Fruit fly (Drosophila melanogaster) whole organism, embryonic: ENCODE measurements around the gene CG9133.

Experiments used
- CG10147 ChIP-seq: fragments of 200-800 bp; sonication (Bioruptor generic); optimal IDR thresholded peaks from 2 replicates; lab custom pipeline; 2019; ENCODE audit warnings: missing biosample characterization, mild to moderate bottlenecking, missing genetic modification characterization, moderate library complexity
- CG13624 ChIP-seq: fragments of 200-800 bp; sonication (Bioruptor generic); optimal IDR thresholded peaks from 2 replicates; lab custom pipeline; 2016; ENCODE audit warnings: missing biosample characterization, missing genetic modification characterization
- CG15011 ChIP-seq: fragments of 200-800 bp; sonication (Bioruptor generic); optimal IDR thresholded peaks from 3 replicates; lab custom pipeline; 2018; ENCODE audit warnings: missing biosample characterization, mild to moderate bottlenecking, missing genetic modification characterization
- CG15073 ChIP-seq: fragments of 200-800 bp; sonication (Bioruptor generic); optimal IDR thresholded peaks from 2 replicates; lab custom pipeline; 2016; ENCODE audit warnings: missing biosample characterization, missing genetic modification characterization
- CG17361 ChIP-seq: fragments of 200-800 bp; sonication (Bioruptor generic); IDR thresholded peaks from 3 replicates; pipeline ENCODE4 v1.3.6; 2022; ENCODE audit warnings: missing biosample characterization, missing genetic modification characterization
- CG18262 ChIP-seq: fragments of 200-800 bp; optimal IDR thresholded peaks from 3 replicates; lab custom pipeline; 2019; ENCODE audit warnings: missing biosample characterization, mild to moderate bottlenecking, missing genetic modification characterization, moderate library complexity
- CG18764 ChIP-seq: fragments of 200-800 bp; sonication (Bioruptor generic); optimal IDR thresholded peaks from 3 replicates; lab custom pipeline; 2016; ENCODE audit warnings: missing biosample characterization, missing genetic modification characterization
- CG33213 ChIP-seq: fragments of 200-800 bp; sonication (Bioruptor generic); optimal IDR thresholded peaks from 3 replicates; lab custom pipeline; 2016; ENCODE audit warnings: missing biosample characterization, missing genetic modification characterization
- CG3838 ChIP-seq: fragments of 200-800 bp; sonication (Bioruptor generic); optimal IDR thresholded peaks from 3 replicates; lab custom pipeline; 2016; ENCODE audit warnings: missing biosample characterization, missing genetic modification characterization
- CG3995 ChIP-seq: fragments of 200-800 bp; sonication (Bioruptor generic); optimal IDR thresholded peaks from 3 replicates; lab custom pipeline; 2016; ENCODE audit warnings: missing biosample characterization, missing genetic modification characterization
- CG4328 ChIP-seq: fragments of 200-800 bp; sonication (Bioruptor generic); optimal IDR thresholded peaks from 3 replicates; lab custom pipeline; 2017; ENCODE audit warnings: missing biosample characterization, missing genetic modification reagents, missing genetic modification characterization
- CG6765 ChIP-seq: fragments of 200-800 bp; sonication (Bioruptor generic); optimal IDR thresholded peaks from 3 replicates; lab custom pipeline; 2017; ENCODE audit warnings: missing biosample characterization, mild to moderate bottlenecking, missing genetic modification characterization
- CG6813 ChIP-seq: fragments of 200-800 bp; sonication (Bioruptor generic); optimal IDR thresholded peaks from 2 replicates; lab custom pipeline; 2017; ENCODE audit warnings: missing biosample characterization, missing genetic modification characterization, mild to moderate bottlenecking, moderate library complexity, missing genetic modification reagents
- CG8089 ChIP-seq: fragments of 200-800 bp; sonication (Bioruptor generic); optimal IDR thresholded peaks from 3 replicates; lab custom pipeline; 2016; ENCODE audit warnings: missing biosample characterization, missing genetic modification characterization
- CG8388 ChIP-seq: fragments of 200-800 bp; sonication (Bioruptor generic); optimal IDR thresholded peaks from 2 replicates; lab custom pipeline; 2019; ENCODE audit warnings: missing biosample characterization, mild to moderate bottlenecking, missing genetic modification characterization, moderate library complexity
- CG9727 ChIP-seq: fragments of 200-800 bp; sonication (Bioruptor generic); optimal IDR thresholded peaks from 3 replicates; lab custom pipeline; 2017; ENCODE audit warnings: missing biosample characterization, mild to moderate bottlenecking, missing genetic modification characterization
- CG9797 ChIP-seq: fragments of 200-800 bp; sonication (Bioruptor generic); optimal IDR thresholded peaks from 3 replicates; lab custom pipeline; 2018; ENCODE audit warnings: missing biosample characterization, mild to moderate bottlenecking, missing genetic modification characterization
- CG9932 ChIP-seq: fragments of 200-800 bp; sonication (Bioruptor generic); IDR thresholded peaks from 2 replicates; pipeline ENCODE4 v1.3.6; 2022; ENCODE audit warnings: missing biosample characterization, missing genetic modification characterization
- Dip2 ChIP-seq: fragments of 200-800 bp; sonication (Bioruptor generic); IDR thresholded peaks from 2 replicates; pipeline ENCODE4 v1.3.6; 2022; ENCODE audit warnings: missing biosample characterization, missing genetic modification characterization
- Dll ChIP-seq: fragments of 200-800 bp; sonication (Bioruptor generic); IDR thresholded peaks from 4 replicates; pipeline ENCODE4 v1.3.6; 2022; ENCODE audit warnings: missing biosample characterization, missing genetic modification characterization; ENCODE audit not compliant: partially characterized antibody
- Drgx ChIP-seq: fragments of 200-800 bp; sonication (Bioruptor generic); IDR thresholded peaks from 2 replicates; pipeline ENCODE4 v1.3.6; 2022; ENCODE audit warnings: missing biosample characterization, missing genetic modification characterization
- ERR ChIP-seq: fragments of 200-800 bp; sonication (Bioruptor generic); optimal IDR thresholded peaks from 2 replicates; lab custom pipeline; 2016; ENCODE audit warnings: missing biosample characterization, missing genetic modification characterization
- Ets65A ChIP-seq: fragments of 200-800 bp; sonication (Bioruptor generic); peaks from one replicate; lab custom pipeline; 2016; ENCODE audit warnings: missing biosample characterization, missing genetic modification characterization
- HHEX ChIP-seq: fragments of 200-800 bp; sonication (Bioruptor generic); optimal IDR thresholded peaks from 3 replicates; lab custom pipeline; 2017; ENCODE audit warnings: missing biosample characterization, mild to moderate bottlenecking, missing genetic modification characterization, missing genetic modification reagents
- HLH54F ChIP-seq: fragments of 200-800 bp; sonication (Bioruptor generic); optimal IDR thresholded peaks from 3 replicates; lab custom pipeline; 2016; ENCODE audit warnings: missing biosample characterization, missing genetic modification characterization
- Hey ChIP-seq: fragments of 200-800 bp; sonication (Bioruptor generic); optimal IDR thresholded peaks from 3 replicates; lab custom pipeline; 2018; ENCODE audit warnings: missing biosample characterization, mild to moderate bottlenecking, missing genetic modification characterization
- Max ChIP-seq: fragments of 200-800 bp; sonication (Bioruptor generic); optimal IDR thresholded peaks from 2 replicates; lab custom pipeline; 2016; ENCODE audit warnings: missing biosample characterization, mild to moderate bottlenecking, missing genetic modification characterization
- Nf-YA ChIP-seq: fragments of 200-800 bp; sonication (Bioruptor generic); IDR thresholded peaks from 2 replicates; pipeline ENCODE4 v1.3.6; 2022; ENCODE audit warnings: missing biosample characterization, missing genetic modification characterization
- Oaz ChIP-seq: fragments of 200-800 bp; sonication (Bioruptor generic); IDR thresholded peaks from 2 replicates; pipeline ENCODE4 v1.3.6; 2022; ENCODE audit warnings: missing biosample characterization, missing genetic modification characterization
- Sin3A ChIP-seq: fragments of >200 bp; optimal IDR thresholded peaks from 2 replicates; lab custom pipeline; 2018
- Spps ChIP-seq: fragments of 200-800 bp; sonication (Bioruptor generic); optimal IDR thresholded peaks from 2 replicates; lab custom pipeline; 2018; ENCODE audit warnings: missing biosample characterization, mild to moderate bottlenecking, missing genetic modification characterization
- Sry-δ ChIP-seq: fragments of 200-800 bp; sonication (Bioruptor generic); optimal IDR thresholded peaks from 2 replicates; lab custom pipeline; 2016; ENCODE audit warnings: missing biosample characterization, missing genetic modification characterization
- Ssrp ChIP-seq: fragments of 200-800 bp; sonication (Bioruptor generic); optimal IDR thresholded peaks from 2 replicates; lab custom pipeline; 2018; ENCODE audit warnings: missing biosample characterization, mild to moderate bottlenecking, missing genetic modification characterization, moderate library complexity
- cato ChIP-seq: fragments of 200-800 bp; sonication (Bioruptor generic); optimal IDR thresholded peaks from 2 replicates; lab custom pipeline; 2016; ENCODE audit warnings: missing biosample characterization, missing genetic modification characterization, borderline replicate concordance
- crc ChIP-seq: fragments of 200-800 bp; sonication (Bioruptor generic); optimal IDR thresholded peaks from 2 replicates; lab custom pipeline; 2016; ENCODE audit warnings: missing biosample characterization, missing genetic modification characterization
- da ChIP-seq: fragments of 200-800 bp; sonication (Bioruptor generic); optimal IDR thresholded peaks from 2 replicates; lab custom pipeline; 2016; ENCODE audit warnings: missing biosample characterization, missing genetic modification characterization
- disco-r ChIP-seq: fragments of 200-800 bp; sonication (Bioruptor generic); optimal IDR thresholded peaks from 2 replicates; lab custom pipeline; 2016; ENCODE audit warnings: missing biosample characterization, missing genetic modification characterization
- gro ChIP-seq: fragments of 200-800 bp; sonication (Bioruptor generic); optimal IDR thresholded peaks from 2 replicates; lab custom pipeline; 2016; ENCODE audit warnings: missing biosample characterization, missing genetic modification characterization
- insv ChIP-seq, 2 experiments: fragments of 200-800 bp; sonication (Bioruptor generic); optimal IDR thresholded peaks; 3 replicates each; lab custom pipeline; 2016 to 2018; ENCODE audit warnings: missing biosample characterization in 2 of 2, missing genetic modification characterization in 2 of 2
- kay ChIP-seq: fragments of 200-800 bp; sonication (Bioruptor generic); optimal IDR thresholded peaks from 2 replicates; lab custom pipeline; 2016; ENCODE audit warnings: missing biosample characterization, missing genetic modification characterization
- knrl ChIP-seq: fragments of 200-800 bp; sonication (Bioruptor generic); IDR thresholded peaks from 3 replicates; pipeline ENCODE4 v1.3.6; 2022; ENCODE audit warnings: missing biosample characterization, missing genetic modification characterization; ENCODE audit not compliant: partially characterized antibody
- pnt ChIP-seq: fragments of 200-800 bp; sonication (Bioruptor generic); optimal IDR thresholded peaks from 3 replicates; lab custom pipeline; 2016; ENCODE audit warnings: missing biosample characterization, missing genetic modification characterization
- ranshi ChIP-seq: fragments of 200-800 bp; sonication (Bioruptor generic); IDR thresholded peaks from 2 replicates; pipeline ENCODE4 v1.3.6; 2022; ENCODE audit warnings: missing biosample characterization, missing genetic modification characterization
- scrt ChIP-seq: fragments of 200-800 bp; sonication (Bioruptor generic); optimal IDR thresholded peaks from 2 replicates; lab custom pipeline; 2018; ENCODE audit warnings: missing biosample characterization, mild to moderate bottlenecking, missing genetic modification characterization, moderate library complexity
- sens ChIP-seq: fragments of 200-800 bp; sonication (Bioruptor generic); peaks from one replicate; lab custom pipeline; 2016; ENCODE audit warnings: missing biosample characterization, missing genetic modification characterization
- slp2 ChIP-seq: fragments of 200-800 bp; sonication (Bioruptor generic); optimal IDR thresholded peaks from 2 replicates; lab custom pipeline; 2016; ENCODE audit warnings: missing biosample characterization, missing genetic modification characterization
- trem ChIP-seq: fragments of 200-800 bp; optimal IDR thresholded peaks from 3 replicates; lab custom pipeline; 2019; ENCODE audit warnings: missing biosample characterization, mild to moderate bottlenecking, missing genetic modification characterization, moderate library complexity
- trh ChIP-seq: fragments of 200-800 bp; sonication (Bioruptor generic); optimal IDR thresholded peaks from 2 replicates; lab custom pipeline; 2016; ENCODE audit warnings: missing biosample characterization, missing genetic modification characterization
- tx ChIP-seq: fragments of 200-800 bp; sonication (Bioruptor generic); optimal IDR thresholded peaks from 2 replicates; lab custom pipeline; 2016; ENCODE audit warnings: missing biosample characterization, missing genetic modification characterization
- unc-4 ChIP-seq: fragments of 200-800 bp; sonication (Bioruptor generic); IDR thresholded peaks from 2 replicates; pipeline ENCODE4 v1.3.6; 2022; ENCODE audit warnings: missing biosample characterization, missing genetic modification characterization; ENCODE audit not compliant: partially characterized antibody
- yki ChIP-seq: fragments of >200 bp; optimal IDR thresholded peaks from 3 replicates; lab custom pipeline; 2018

CG9133 gene

DNA sequence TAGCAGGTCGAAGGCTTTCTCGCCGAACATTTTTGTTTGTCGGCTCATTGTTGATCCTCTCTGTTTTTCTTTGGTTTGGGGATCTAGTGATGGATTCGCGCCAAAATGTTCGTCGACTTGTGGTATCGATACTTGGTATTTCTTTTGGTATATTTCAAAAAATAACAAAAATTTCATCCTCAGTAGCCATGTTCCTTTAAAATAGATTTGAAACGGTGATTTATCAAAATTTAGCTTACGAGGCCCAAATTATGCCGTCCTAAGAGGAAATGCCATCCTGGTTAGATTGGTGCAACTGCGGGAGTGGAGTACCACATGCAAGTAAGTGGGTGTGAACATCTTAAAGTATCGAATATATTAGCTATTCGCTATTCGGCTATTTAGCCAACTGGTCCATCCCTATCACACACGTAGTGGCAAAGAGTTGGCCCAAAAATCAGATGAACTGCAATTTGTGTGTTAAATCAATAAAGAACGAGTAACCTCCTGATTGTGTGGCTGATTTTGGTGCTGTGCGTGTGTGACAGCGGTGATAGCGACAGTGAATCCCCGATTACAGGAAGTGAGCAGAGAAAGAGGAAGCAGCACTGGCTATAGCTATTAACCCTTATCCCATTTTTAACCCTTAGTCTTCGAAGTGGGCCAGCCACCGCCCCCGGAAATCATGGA, 4.1 kb upstream of the CG9133 start, which contains the start of the genes Psf1 and Sac1 (continued):
- TF ChIP-seq Oaz: no peak
- TF ChIP-seq CG4328 (GFP tag; lab: Kevin White, UChicago): no peak
- TF ChIP-seq CG15011 (GFP tag; lab: Kevin White, UChicago): no peak
- peak; percentile 45 for TF ChIP-seq CG10147 (GFP tag; lab: Kevin White, UChicago)
- TF ChIP-seq unc-4 (GFP tag; lab: Robert Waterston, UW): peak; percentile 89
- peak; percentile 75 for TF ChIP-seq CG17361 (GFP tag; lab: Robert Waterston, UW)
- no peak for TF ChIP-seq Dip2 (GFP tag; lab: Robert Waterston, UW)
- peak; percentile 40 for TF ChIP-seq CG18764 (GFP tag; lab: Kevin White, UChicago)
- TF ChIP-seq trh (GFP tag; lab: Kevin White, UChicago): no peak
- TF ChIP-seq CG6765 (GFP tag; lab: Kevin White, UChicago): no peak
- no peak for TF ChIP-seq disco-r (GFP tag; lab: Kevin White, UChicago)
- peak; percentile 87 for TF ChIP-seq sens
- TF ChIP-seq CG3838 (GFP tag; lab: Kevin White, UChicago): no peak
- peak; percentile 46 for TF ChIP-seq CG9727
- TF ChIP-seq cato: peak; percentile 14
- peak; percentile 73 for TF ChIP-seq CG13624 (GFP tag; lab: Kevin White, UChicago)
- peak; percentile 7 for TF ChIP-seq crc (GFP tag; lab: Kevin White, UChicago)
- peak; percentile 48 for TF ChIP-seq CG18262 (tag; lab: Kevin White, UChicago)
- TF ChIP-seq scrt (GFP tag; lab: Kevin White, UChicago): no peak
- TF ChIP-seq CG33213 (GFP tag; lab: Kevin White, UChicago): peak; percentile 39
- TF ChIP-seq CG8388: peak; percentile 4
- peak; percentile 99 for TF ChIP-seq Sin3A
- no peak for TF ChIP-seq gro (GFP tag; lab: Kevin White, UChicago)
- TF ChIP-seq yki: no peak
- TF ChIP-seq kay (GFP tag; lab: Kevin White, UChicago): no peak
- TF ChIP-seq Drgx (GFP tag; lab: Robert Waterston, UW): no peak
- peak; percentile 98 for TF ChIP-seq Sry-δ (GFP tag; lab: Kevin White, UChicago)
- peak; percentile 93 for TF ChIP-seq knrl
- peak; percentile 68; the same call in 1 of the 2 replicates for TF ChIP-seq CG9932 (GFP tag; lab: Robert Waterston, UW)
- no peak for TF ChIP-seq CG15073
- TF ChIP-seq ERR (GFP tag; lab: Kevin White, UChicago): no peak
- TF ChIP-seq HHEX (GFP tag; lab: Kevin White, UChicago): no peak
- TF ChIP-seq CG6813 (GFP tag; lab: Kevin White, UChicago): no peak
- TF ChIP-seq CG3995 (GFP tag; lab: Kevin White, UChicago): peak; percentile 88
- TF ChIP-seq slp2 (GFP tag; lab: Kevin White, UChicago): peak; percentile 17
- TF ChIP-seq da (GFP tag; lab: Kevin White, UChicago): peak; percentile 19
- peak; percentile 13 for TF ChIP-seq Ssrp
- peak; percentile 69 for TF ChIP-seq CG9797 (GFP tag; lab: Kevin White, UChicago)
- TF ChIP-seq HLH54F: peak; percentile 65
- TF ChIP-seq trem (tag; lab: Kevin White, UChicago): peak; percentile 73
- TF ChIP-seq insv (GFP tag; optimal IDR thresholded peaks at IDR 0.05; lab: Kevin White, UChicago): peak in 1 of 2 experiments; percentile 27
- TF ChIP-seq Spps (tag; lab: Kevin White, UChicago): no peak
- TF ChIP-seq CG8089 (GFP tag; lab: Kevin White, UChicago): peak; percentile 38
- no peak for TF ChIP-seq Hey (tag; lab: Kevin White, UChicago)
- TF ChIP-seq Nf-YA: peak; percentile 13; the same call in 1 of the 2 replicates
- TF ChIP-seq tx: peak; percentile 62
- peak; percentile 95 for TF ChIP-seq Dll (GFP tag; lab: Robert Waterston, UW)
- peak; percentile 96 for TF ChIP-seq Ets65A (GFP tag; lab: Kevin White, UChicago)
- peak; percentile 7 for TF ChIP-seq pnt (GFP tag; lab: Kevin White, UChicago)
- peak; percentile 60 for TF ChIP-seq Max (GFP tag; lab: Kevin White, UChicago)
- no peak for TF ChIP-seq ranshi (GFP tag; lab: Robert Waterston, UW)
